Fruit fly (Drosophila melanogaster): Measurements from ENCODE around the gene CG32069.

CG32069 gene

DNA sequence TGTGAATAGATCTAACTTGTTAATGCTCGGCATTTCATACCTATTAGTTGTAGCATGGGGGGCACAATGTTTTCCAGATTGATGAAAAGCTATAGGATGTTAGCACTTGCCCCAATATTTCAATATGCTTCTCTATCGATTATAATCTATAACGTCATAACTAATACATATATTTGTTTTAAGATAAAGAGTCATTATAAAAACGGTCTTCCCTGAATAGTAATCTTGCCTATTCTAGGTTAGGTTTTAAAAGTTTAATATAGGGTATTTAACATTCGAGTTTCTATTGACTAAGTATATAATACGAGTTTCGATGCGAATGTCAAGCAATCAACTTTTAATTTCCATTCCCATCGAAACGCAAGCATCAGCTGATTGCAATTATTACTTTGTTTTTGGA lies 1.2 kb downstream of the CG32069 start, which contains the start of the genes CG6321 and Blos2 (continued):
- TF ChIP-seq Vsx1 (GFP tag; optimal IDR thresholded peaks at IDR 0.05) (peak; percentile 34), Stat92E (GFP tag; optimal IDR thresholded peaks at IDR 0.05) (no peak), CG10209 (GFP tag; optimal IDR thresholded peaks at IDR 0.05) (peak; percentile 70), CG6175 (GFP tag; IDR thresholded peaks at IDR 0.05) (no peak), gro (GFP tag; optimal IDR thresholded peaks at IDR 0.05) (peak; percentile 5), CG1529 (GFP tag; optimal IDR thresholded peaks at IDR 0.05) (peak; percentile 59), pan (optimal IDR thresholded peaks at IDR 0.05) (peak in 1 of 2 experiments; percentile 32), pan (GFP tag; optimal IDR thresholded peaks at IDR 0.05 in 1 of 2, IDR thresholded peaks at IDR 0.05 in 1 of 2) (peak in 1 of 2 experiments; percentile 40), Mad (GFP tag; optimal IDR thresholded peaks at IDR 0.05) (no peak), crol (GFP tag; IDR thresholded peaks at IDR 0.05) (no peak), CG9932 (GFP tag; IDR thresholded peaks at IDR 0.05) (peak; percentile 50), jing (GFP tag; optimal IDR thresholded peaks at IDR 0.05) (peak; percentile 12), ttk (GFP tag; IDR thresholded peaks at IDR 0.05) (peak; percentile 55), bowl (GFP tag; IDR thresholded peaks at IDR 0.05) (no peak), CG6854 (GFP tag; optimal IDR thresholded peaks at IDR 0.05) (peak; percentile 80), ro (GFP tag; IDR thresholded peaks at IDR 0.05) (no peak), NC2β (GFP tag; optimal IDR thresholded peaks at IDR 0.05) (peak; percentile 41), CG17385 (GFP tag; optimal IDR thresholded peaks at IDR 0.05) (peak; percentile 77), amos (GFP tag; IDR thresholded peaks at IDR 0.05; ENCODE audit: partially characterized antibody) (no peak), CG16813 (GFP tag; IDR thresholded peaks at IDR 0.05; ENCODE audit: partially characterized antibody) (no peak), fd96Cb (tag; optimal IDR thresholded peaks at IDR 0.05) (peak; percentile 76), unpg (GFP tag; optimal IDR thresholded peaks at IDR 0.05) (peak; percentile 87), Deaf1 (tag; optimal IDR thresholded peaks at IDR 0.05) (peak; percentile 66), CG34224 (GFP tag; IDR thresholded peaks at IDR 0.05; ENCODE audit: partially characterized antibody) (no peak), CG14441 (GFP tag; IDR thresholded peaks at IDR 0.05) (peak; percentile 75), insv (GFP tag; optimal IDR thresholded peaks at IDR 0.05) (no peak), Camta (GFP tag; optimal IDR thresholded peaks at IDR 0.05) (peak; percentile 19), ci (GFP tag; IDR thresholded peaks at IDR 0.05) (peak; percentile 57; the same call in 2 of the 3 replicates), CG2129 (GFP tag; IDR thresholded peaks at IDR 0.05; ENCODE audit: partially characterized antibody) (no peak), ERR (GFP tag; optimal IDR thresholded peaks at IDR 0.05) (no peak), CHES-1-like (GFP tag; optimal IDR thresholded peaks at IDR 0.05) (peak; percentile 11), crc (GFP tag; optimal IDR thresholded peaks at IDR 0.05) (no peak), Scr (GFP tag; IDR thresholded peaks at IDR 0.05; ENCODE audit: partially characterized antibody) (no peak), Dek (tag; optimal IDR thresholded peaks at IDR 0.05) (peak; percentile 73), vvl (GFP tag; IDR thresholded peaks at IDR 0.05) (peak; percentile 88), TFAM (GFP tag; optimal IDR thresholded peaks at IDR 0.05) (no peak), CG12071 (GFP tag; optimal IDR thresholded peaks at IDR 0.05) (peak; percentile 57), CG7372 (GFP tag; IDR thresholded peaks at IDR 0.05) (no peak), ken (GFP tag; IDR thresholded peaks at IDR 0.05) (peak; percentile 35; the same call in 1 of the 3 replicates), CG32772 (GFP tag; IDR thresholded peaks at IDR 0.05) (0 out of 2 replicates have a peak, but pooled peaks have one; percentile 5), tap (tag; optimal IDR thresholded peaks at IDR 0.05) (peak; percentile 84), slp2 (GFP tag; optimal IDR thresholded peaks at IDR 0.05) (peak; percentile 30), CG17361 (GFP tag; IDR thresholded peaks at IDR 0.05) (peak; percentile 81), CG2116 (GFP tag; optimal IDR thresholded peaks at IDR 0.05) (peak; percentile 25), lbe (GFP tag; optimal IDR thresholded peaks at IDR 0.05) (peak; percentile 58), onecut (GFP tag; IDR thresholded peaks at IDR 0.05) (peak; percentile 76), CG14014 (GFP tag; IDR thresholded peaks at IDR 0.05) (peak; percentile 51), jumu (GFP tag; optimal IDR thresholded peaks at IDR 0.05) (no peak), sc (optimal IDR thresholded peaks at IDR 0.05) (no peak), sc (GFP tag; optimal IDR thresholded peaks at IDR 0.05) (peak; percentile 22), vfl (GFP tag; optimal IDR thresholded peaks at IDR 0.05) (peak; percentile 56)
